Fruit fly (Drosophila melanogaster) whole organism, wandering third instar larva: Measurements from ENCODE around the gene Atac1.
A peak's percentile ranks its signal among the peaks of the same experiment; 100 is the strongest.

Experiments used
- Abd-B ChIP-seq: fragments of >200 bp; optimal IDR thresholded peaks from 2 replicates; lab custom pipeline; 2017; ENCODE audit warnings: missing biosample characterization, missing genetic modification characterization
- CG32264 ChIP-seq: fragments of 200-800 bp; sonication (Bioruptor generic); optimal IDR thresholded peaks from 2 replicates; lab custom pipeline; 2016; ENCODE audit warnings: missing biosample characterization, missing genetic modification characterization
- CG9705 ChIP-seq: fragments of 200-800 bp; sonication (Bioruptor generic); optimal IDR thresholded peaks from 2 replicates; lab custom pipeline; 2018; ENCODE audit warnings: missing biosample characterization, mild to moderate bottlenecking, missing genetic modification characterization
- CrebA ChIP-seq: fragments of 200-800 bp; sonication (Bioruptor generic); optimal IDR thresholded peaks from 2 replicates; lab custom pipeline; 2016; ENCODE audit warnings: missing biosample characterization, mild to moderate bottlenecking, missing genetic modification characterization, borderline replicate concordance
- Dfd ChIP-seq: fragments of >200 bp; optimal IDR thresholded peaks from 2 replicates; lab custom pipeline; 2017; ENCODE audit warnings: missing biosample characterization, missing genetic modification characterization
- Dif ChIP-seq: fragments of 200-275, 200-300 bp; sonication (Bioruptor generic); optimal IDR thresholded peaks from 2 replicates; lab custom pipeline; 2018; ENCODE audit warnings: missing biosample characterization, missing genetic modification characterization; ENCODE audit not compliant: partially characterized antibody
- GATAd ChIP-seq: sonication (Bioruptor generic); optimal IDR thresholded peaks from 2 replicates; lab custom pipeline; 2016; ENCODE audit warnings: missing biosample characterization, missing genetic modification characterization
- HLH106 ChIP-seq: fragments of 200-800 bp; optimal IDR thresholded peaks from 3 replicates; lab custom pipeline; 2019; ENCODE audit warnings: missing biosample characterization, mild to moderate bottlenecking, missing genetic modification characterization, moderate library complexity
- Hnf4 ChIP-seq: fragments of 200-800 bp; sonication (Bioruptor generic); optimal IDR thresholded peaks from 2 replicates; lab custom pipeline; 2016; ENCODE audit warnings: missing biosample characterization, mild to moderate bottlenecking, missing genetic modification characterization
- Hr78 ChIP-seq: fragments of >200 bp; optimal IDR thresholded peaks from 2 replicates; lab custom pipeline; 2017; ENCODE audit warnings: missing biosample characterization, missing genetic modification characterization
- Hr83 ChIP-seq: fragments of 200-300 bp; sonication (Bioruptor generic); optimal IDR thresholded peaks from 2 replicates; lab custom pipeline; 2016; ENCODE audit warnings: missing biosample characterization, mild to moderate bottlenecking, missing genetic modification characterization, moderate library complexity; ENCODE audit not compliant: poor library complexity, severe bottlenecking
- Jra ChIP-seq: sonication (Bioruptor generic); optimal IDR thresholded peaks from 2 replicates; lab custom pipeline; 2016; ENCODE audit warnings: missing biosample characterization, missing genetic modification characterization
- Mio ChIP-seq: sonication (Bioruptor generic); optimal IDR thresholded peaks from 2 replicates; lab custom pipeline; 2016; ENCODE audit warnings: missing biosample characterization, missing genetic modification characterization
- Myc ChIP-seq: fragments of >200 bp; optimal IDR thresholded peaks from 2 replicates; lab custom pipeline; 2017
- N ChIP-seq: fragments of >200 bp; optimal IDR thresholded peaks from 2 replicates; lab custom pipeline; 2018; ENCODE audit warnings: missing biosample characterization, missing external identifiers, missing genetic modification characterization
- OdsH ChIP-seq: fragments of 200-800 bp; sonication (Bioruptor generic); optimal IDR thresholded peaks from 2 replicates; lab custom pipeline; 2016; ENCODE audit warnings: missing biosample characterization, mild to moderate bottlenecking, missing genetic modification characterization
- Rel ChIP-seq, 2 experiments: fragments of 200-800 bp; sonication (Bioruptor generic) in 1 of 2; optimal IDR thresholded peaks; 2 replicates in 1 of 2; 3 replicates in 1 of 2; lab custom pipeline; 2016 to 2019; ENCODE audit warnings: mild to moderate bottlenecking in 2 of 2, missing biosample characterization in 2 of 2, missing genetic modification characterization in 2 of 2, moderate library complexity in 1 of 2
- Sp1 ChIP-seq: fragments of 200-800 bp; sonication (Bioruptor generic); optimal IDR thresholded peaks from 3 replicates; lab custom pipeline; 2019; ENCODE audit warnings: missing biosample characterization, mild to moderate bottlenecking, missing genetic modification characterization, moderate library complexity
- Vsx2 ChIP-seq: fragments of 200-300, 225-300 bp; sonication (Bioruptor generic); optimal IDR thresholded peaks from 2 replicates; lab custom pipeline; 2018; ENCODE audit warnings: missing biosample characterization, missing genetic modification characterization; ENCODE audit not compliant: partially characterized antibody
- br ChIP-seq: fragments of 200-800 bp; sonication (Bioruptor generic); optimal IDR thresholded peaks from 2 replicates; lab custom pipeline; 2016; ENCODE audit warnings: missing biosample characterization, missing genetic modification characterization
- brk ChIP-seq: fragments of 200-800 bp; sonication (Bioruptor generic); optimal IDR thresholded peaks from 2 replicates; lab custom pipeline; 2016; ENCODE audit warnings: missing biosample characterization, mild to moderate bottlenecking, missing genetic modification characterization
- dl ChIP-seq, 2 experiments: fragments of 175-275, 200-275 bp in 1 of 2; fragments of 200-275 bp in 1 of 2; sonication (Bioruptor generic); optimal IDR thresholded peaks; lab custom pipeline; 2018; ENCODE audit warnings: mild to moderate bottlenecking in 2 of 2, missing biosample characterization in 2 of 2, missing genetic modification characterization in 2 of 2, moderate library complexity in 2 of 2; ENCODE audit not compliant: partially characterized antibody in 2 of 2, insufficient read depth in 1 of 2
- dmrt93B ChIP-seq: fragments of 200-800 bp; sonication (Bioruptor generic); optimal IDR thresholded peaks from 2 replicates; lab custom pipeline; 2018; ENCODE audit warnings: missing biosample characterization, mild to moderate bottlenecking, missing genetic modification characterization
- dsf ChIP-seq: sonication (Bioruptor generic); optimal IDR thresholded peaks from 2 replicates; lab custom pipeline; 2016; ENCODE audit warnings: missing biosample characterization, missing genetic modification characterization, borderline replicate concordance
- ey ChIP-seq: fragments of 200-800 bp; sonication (Bioruptor generic); optimal IDR thresholded peaks from 2 replicates; lab custom pipeline; 2016; ENCODE audit warnings: missing biosample characterization, missing genetic modification characterization
- foxo ChIP-seq, 2 experiments: fragments of 200-800 bp; sonication (Bioruptor generic); optimal IDR thresholded peaks; 2 replicates in 1 of 2; 3 replicates in 1 of 2; lab custom pipeline; 2016 to 2017; ENCODE audit warnings: missing biosample characterization in 2 of 2, missing genetic modification characterization in 2 of 2
- fru ChIP-seq: fragments of 200-800 bp; sonication (Bioruptor generic); optimal IDR thresholded peaks from 3 replicates; lab custom pipeline; 2016; ENCODE audit warnings: missing biosample characterization, mild to moderate bottlenecking, missing genetic modification characterization
- h ChIP-seq: fragments of 200-800 bp; sonication (Bioruptor generic); optimal IDR thresholded peaks from 3 replicates; lab custom pipeline; 2016; ENCODE audit warnings: missing biosample characterization, mild to moderate bottlenecking, missing genetic modification characterization
- jim ChIP-seq: fragments of 175-275, 200-325 bp; sonication (Bioruptor generic); optimal IDR thresholded peaks from 2 replicates; lab custom pipeline; 2016; ENCODE audit warnings: missing biosample characterization, mild to moderate bottlenecking, missing genetic modification characterization
- lola ChIP-seq: fragments of >200 bp; optimal IDR thresholded peaks from 2 replicates; lab custom pipeline; 2017; ENCODE audit warnings: missing biosample characterization, missing genetic modification characterization
- pan ChIP-seq: fragments of >200 bp; optimal IDR thresholded peaks from 2 replicates; lab custom pipeline; 2017
- psq ChIP-seq: fragments of 200-800 bp; sonication (Bioruptor generic); optimal IDR thresholded peaks from 3 replicates; lab custom pipeline; 2017; ENCODE audit warnings: missing biosample characterization, mild to moderate bottlenecking, missing genetic modification characterization, moderate library complexity
- rgr ChIP-seq: fragments of 200-800 bp; sonication (Bioruptor generic); optimal IDR thresholded peaks from 3 replicates; lab custom pipeline; 2016; ENCODE audit warnings: missing biosample characterization, mild to moderate bottlenecking, missing genetic modification characterization
- sage ChIP-seq: fragments of 200-800 bp; sonication (Bioruptor generic); optimal IDR thresholded peaks from 2 replicates; lab custom pipeline; 2016; ENCODE audit warnings: missing biosample characterization, mild to moderate bottlenecking, missing genetic modification characterization
- sv ChIP-seq: fragments of 200-800 bp; sonication (Bioruptor generic); optimal IDR thresholded peaks from 3 replicates; lab custom pipeline; 2016; ENCODE audit warnings: missing biosample characterization, missing genetic modification characterization
- tai ChIP-seq: sonication (Bioruptor generic); optimal IDR thresholded peaks from 2 replicates; lab custom pipeline; 2016; ENCODE audit warnings: missing biosample characterization, missing genetic modification characterization
- usp ChIP-seq: fragments of >200 bp; optimal IDR thresholded peaks from 2 replicates; lab custom pipeline; 2017; ENCODE audit warnings: missing biosample characterization, missing genetic modification characterization
- woc ChIP-seq: sonication (Bioruptor generic); optimal IDR thresholded peaks from 2 replicates; lab custom pipeline; 2016; ENCODE audit warnings: missing biosample characterization, mild to moderate bottlenecking, missing genetic modification characterization

Gene Atac1

dm6 chr2L:6970813-6971212 is 10.7 kb upstream of the Atac1 start:
- no peak for TF ChIP-seq dsf
- TF ChIP-seq HLH106 (tag; lab: Kevin White, UChicago) = no peak
- no peak for TF ChIP-seq GATAd (GFP tag; lab: Kevin White, UChicago)
- no peak for TF ChIP-seq lola (GFP tag; lab: Kevin White, UChicago)
- TF ChIP-seq dl (GFP tag; optimal IDR thresholded peaks at IDR 0.05; lab: Kevin White, UChicago; ENCODE audit: insufficient read depth in 1 of 2, partially characterized antibody in 2 of 2) = no peak
- no peak for TF ChIP-seq woc (GFP tag; lab: Kevin White, UChicago)
- no peak for TF ChIP-seq CG32264 (GFP tag; lab: Kevin White, UChicago)
- no peak for TF ChIP-seq Myc (lab: Kevin White, UChicago)

dm6 chr2L:6968013-6968517 is 7.9 kb upstream of the Atac1 start:
- TF ChIP-seq jim (GFP tag; lab: Kevin White, UChicago) = no peak
- no peak for TF ChIP-seq lola (GFP tag; lab: Kevin White, UChicago)
- TF ChIP-seq Dfd (GFP tag; lab: Kevin White, UChicago) = no peak
- peak; percentile 23 for TF ChIP-seq ey (GFP tag; lab: Kevin White, UChicago)
- no peak for TF ChIP-seq tai
- TF ChIP-seq OdsH (GFP tag; lab: Kevin White, UChicago) = peak; percentile 44
- no peak for TF ChIP-seq dl (GFP tag; optimal IDR thresholded peaks at IDR 0.05; lab: Kevin White, UChicago; ENCODE audit: insufficient read depth in 1 of 2, partially characterized antibody in 2 of 2)
- TF ChIP-seq br (GFP tag; lab: Kevin White, UChicago) = no peak
- no peak for TF ChIP-seq pan (lab: Kevin White, UChicago)
- TF ChIP-seq rgr (GFP tag; lab: Kevin White, UChicago) = peak; percentile 56
- no peak for TF ChIP-seq Hnf4
- TF ChIP-seq CrebA (GFP tag; lab: Kevin White, UChicago) = no peak
- peak in 1 of 2 experiments; percentile 47 for TF ChIP-seq foxo (GFP tag; optimal IDR thresholded peaks at IDR 0.05; lab: Kevin White, UChicago)
- no peak for TF ChIP-seq CG9705 (GFP tag; lab: Kevin White, UChicago)
- TF ChIP-seq Mio (GFP tag; lab: Kevin White, UChicago) = no peak
- TF ChIP-seq usp (GFP tag; lab: Kevin White, UChicago) = no peak
- TF ChIP-seq N = no peak
- no peak for TF ChIP-seq dmrt93B (GFP tag; lab: Kevin White, UChicago)
- no peak for TF ChIP-seq Vsx2 (GFP tag; lab: Kevin White, UChicago)
- TF ChIP-seq sv (GFP tag; lab: Kevin White, UChicago) = peak; percentile 13
- TF ChIP-seq Dif = no peak
- no peak for TF ChIP-seq HLH106 (tag; lab: Kevin White, UChicago)
- TF ChIP-seq h = peak; percentile 76
- TF ChIP-seq Rel (GFP tag; optimal IDR thresholded peaks at IDR 0.05; lab: Kevin White, UChicago) = no peak
- no peak for TF ChIP-seq Rel (tag; optimal IDR thresholded peaks at IDR 0.05; lab: Kevin White, UChicago)
- no peak for TF ChIP-seq GATAd (GFP tag; lab: Kevin White, UChicago)
- TF ChIP-seq Hr78 = no peak
- TF ChIP-seq Hr83 = peak; percentile 39
- peak; percentile 11 for TF ChIP-seq psq (GFP tag; lab: Kevin White, UChicago)
- no peak for TF ChIP-seq dsf
- TF ChIP-seq Abd-B (GFP tag; lab: Kevin White, UChicago) = no peak
- TF ChIP-seq woc (GFP tag; lab: Kevin White, UChicago) = peak; percentile 82
- TF ChIP-seq CG32264 (GFP tag; lab: Kevin White, UChicago) = peak; percentile 7
- TF ChIP-seq sage (GFP tag; lab: Kevin White, UChicago) = no peak
- no peak for TF ChIP-seq brk (GFP tag; lab: Kevin White, UChicago)
- TF ChIP-seq Myc (lab: Kevin White, UChicago) = no peak
- TF ChIP-seq Jra (GFP tag; lab: Kevin White, UChicago) = no peak
- peak; percentile 53 for TF ChIP-seq fru (GFP tag; lab: Kevin White, UChicago)
- peak; percentile 32 for TF ChIP-seq Sp1 (GFP tag; lab: Kevin White, UChicago)
- TF ChIP-seq, all 38 proteins: peak for 12
